Worm (Caenorhabditis elegans): ENCODE data around the gene tsp-1.

DNA sequence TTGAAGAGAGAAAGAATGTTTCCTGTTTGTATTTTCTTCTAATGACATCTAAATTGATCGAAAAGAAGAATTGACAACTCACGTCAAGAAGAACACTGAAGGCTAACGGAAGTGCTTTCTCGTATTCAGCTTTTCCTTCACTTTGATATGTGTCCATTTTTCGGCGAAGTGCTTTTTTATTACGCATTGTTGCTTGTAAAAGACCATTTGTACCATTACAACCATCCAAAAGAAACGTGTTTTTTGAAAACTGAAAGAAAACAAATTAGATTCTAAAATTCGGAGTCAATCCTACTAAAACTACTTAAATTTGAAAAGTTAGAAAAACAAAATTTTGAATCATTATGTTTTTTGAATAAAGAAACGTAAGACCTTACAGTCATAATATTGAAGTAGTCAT lies 40.2 kb downstream of the tsp-1 start:
- no peak for TF ChIP-seq saeg-2 (GFP tag; IDR thresholded peaks at IDR 0.05)
- no peak for TF ChIP-seq snpc-4 (tag; optimal IDR thresholded peaks at IDR 0.05)
- peak in 1 of 2 experiments; percentile 93 for TF ChIP-seq unc-62 (GFP tag; optimal IDR thresholded peaks at IDR 0.05 in 1 of 2)
- no peak for TF ChIP-seq unc-62 (tag; optimal IDR thresholded peaks at IDR 0.05)
- no peak for TF ChIP-seq F49E8.2 (tag; optimal IDR thresholded peaks at IDR 0.05; ENCODE audit: borderline replicate concordance)
- TF ChIP-seq lim-7 (GFP tag; IDR thresholded peaks at IDR 0.05) = no peak
- TF ChIP-seq nhr-77 (tag; optimal IDR thresholded peaks at IDR 0.05) = no peak
- no peak for TF ChIP-seq ztf-7 (tag; optimal IDR thresholded peaks at IDR 0.05)
- TF ChIP-seq lsy-2 (tag; optimal IDR thresholded peaks at IDR 0.05) = no peak
- TF ChIP-seq nhr-11 (tag; optimal IDR thresholded peaks at IDR 0.05) = no peak
- TF ChIP-seq lin-13 (GFP tag; optimal IDR thresholded peaks at IDR 0.05) = no peak
- no peak for TF ChIP-seq unc-130 (GFP tag; optimal IDR thresholded peaks at IDR 0.05)
- TF ChIP-seq snpc-1.2 (GFP tag; IDR thresholded peaks at IDR 0.05) = no peak
- TF ChIP-seq aly-2 (tag; optimal IDR thresholded peaks at IDR 0.05) = no peak
